Worm (Caenorhabditis elegans) whole organism, mixed stage, embryonic: Measurements from ENCODE around the gene rme-1.

Experiments
- blmp-1 ChIP-seq: fragments of 150-350 bp; optimal IDR thresholded peaks from 2 replicates; lab custom pipeline; 2014; ENCODE audit warnings: missing biosample characterization, missing genetic modification characterization
- ces-1 ChIP-seq: fragments of 150-350 bp; optimal IDR thresholded peaks from 2 replicates; lab custom pipeline; 2014; ENCODE audit warnings: missing biosample characterization, missing genetic modification reagents, missing genetic modification characterization
- elt-1 ChIP-seq: sonication (generic microtip); optimal IDR thresholded peaks from 2 replicates; lab custom pipeline; 2017; ENCODE audit warnings: missing genetic modification characterization, mild to moderate bottlenecking, missing compliant biosample characterization, antibody characterized with exemption, moderate library complexity, borderline replicate concordance; ENCODE audit not compliant: insufficient read depth
- lsy-2 ChIP-seq: fragments of 150-350 bp; optimal IDR thresholded peaks from 2 replicates; lab custom pipeline; 2014; ENCODE audit warnings: missing biosample characterization, missing genetic modification characterization
- mep-1 ChIP-seq: fragments of 150-350 bp; optimal IDR thresholded peaks from 2 replicates; lab custom pipeline; 2017; ENCODE audit warnings: missing biosample characterization, missing genetic modification reagents, missing genetic modification characterization, inconsistent platforms
- nhr-12 ChIP-seq: fragments of 150-350 bp; optimal IDR thresholded peaks from 2 replicates; lab custom pipeline; 2014; ENCODE audit warnings: missing biosample characterization, missing genetic modification characterization
- nhr-237 ChIP-seq: fragments of 150-350 bp; optimal IDR thresholded peaks from 2 replicates; lab custom pipeline; 2014; ENCODE audit warnings: missing biosample characterization, missing genetic modification characterization
- nhr-76 ChIP-seq: sonication (generic microtip); optimal IDR thresholded peaks from 2 replicates; lab custom pipeline; 2017; ENCODE audit warnings: missing biosample characterization, missing genetic modification characterization
- pha-4 ChIP-seq: fragments of 150-350 bp; optimal IDR thresholded peaks from 2 replicates; lab custom pipeline; 2018; ENCODE audit warnings: missing biosample characterization, missing genetic modification reagents, missing genetic modification characterization
- sem-2 ChIP-seq: fragments of 200-800 bp; sonication (Bioruptor generic); optimal IDR thresholded peaks from 2 replicates; lab custom pipeline; 2018; ENCODE audit warnings: mild to moderate bottlenecking, missing genetic modification characterization, missing compliant biosample characterization
- snpc-4 ChIP-seq: fragments of 150-350 bp; optimal IDR thresholded peaks from 2 replicates; lab custom pipeline; 2014; ENCODE audit warnings: missing biosample characterization, missing genetic modification characterization
- ztf-11 ChIP-seq: fragments of 150-350 bp; optimal IDR thresholded peaks from 2 replicates; lab custom pipeline; 2014; ENCODE audit warnings: missing biosample characterization, missing genetic modification characterization

DNA sequence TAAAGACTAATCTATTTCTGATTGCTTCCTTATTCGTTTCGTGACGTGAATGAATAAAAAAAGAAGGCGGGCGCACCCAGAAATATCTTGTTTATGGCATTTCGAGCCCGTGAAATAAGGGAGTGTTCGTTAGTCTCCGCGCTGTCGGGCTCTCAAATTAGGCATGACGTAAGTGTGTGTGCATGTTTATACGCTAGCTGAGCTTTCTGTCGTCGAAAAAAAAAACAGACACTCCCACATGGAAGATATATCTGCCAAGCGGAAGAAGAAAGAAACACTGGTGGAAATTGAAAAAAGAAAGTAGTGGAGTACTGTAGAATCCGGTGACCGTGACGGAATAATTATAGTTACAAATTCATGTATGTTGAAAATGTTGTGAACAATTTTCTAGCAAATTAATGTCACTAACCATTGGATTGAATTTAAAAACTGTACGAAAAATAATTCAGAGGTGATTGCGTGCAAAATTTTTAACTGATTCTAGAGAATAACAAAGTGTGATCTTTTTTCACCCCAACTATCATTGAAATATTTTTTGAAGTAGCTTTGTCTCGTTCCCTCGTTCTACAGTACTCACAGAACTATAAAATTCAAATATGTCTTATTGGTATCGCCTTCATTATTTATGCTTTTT is 16.4 kb downstream of the rme-1 start:
- no peak for TF ChIP-seq elt-1
- no peak for TF ChIP-seq nhr-12
- no peak for TF ChIP-seq snpc-4
- TF ChIP-seq lsy-2 = no peak
- TF ChIP-seq ces-1 (GFP tag; lab: Kevin White, UChicago) = no peak
- TF ChIP-seq sem-2 (GFP tag; lab: Kevin White, UChicago) = no peak
- TF ChIP-seq pha-4 (tag; lab: Kevin White, UChicago) = no peak
- no peak for TF ChIP-seq blmp-1 (tag; lab: Kevin White, UChicago)
- TF ChIP-seq ztf-11 (tag; lab: Kevin White, UChicago) = no peak
- no peak for TF ChIP-seq mep-1 (tag; lab: Kevin White, UChicago)
- no peak for TF ChIP-seq nhr-237 (tag; lab: Kevin White, UChicago)
- TF ChIP-seq nhr-76 (tag; lab: Kevin White, UChicago) = no peak
